Worm (Caenorhabditis elegans): Measurements from ENCODE around the gene rmif-2.

ce11 chrIV:1168311-1168965 lies 14.0 kb upstream of the rmif-2 start:
- no peak for TF ChIP-seq tbx-11 (GFP tag; IDR thresholded peaks at IDR 0.05)
- peak; percentile 36 for TF ChIP-seq F13C5.2 (tag; optimal IDR thresholded peaks at IDR 0.05)
- no peak for TF ChIP-seq ama-1 (optimal IDR thresholded peaks at IDR 0.05)
- no peak for TF ChIP-seq scrt-1 (GFP tag; IDR thresholded peaks at IDR 0.05)
